Worm (Caenorhabditis elegans) whole organism, L3 larva: ENCODE data around the gene F42H10.3.

Source experiments
- egl-27 ChIP-seq: sonication (generic microtip); optimal IDR thresholded peaks from 4 replicates; lab custom pipeline; 2017; ENCODE audit warnings: missing biosample characterization, missing genetic modification reagents, missing genetic modification characterization
- fos-1 ChIP-seq: fragments of 150-350 bp; optimal IDR thresholded peaks from 2 replicates; lab custom pipeline; 2014; ENCODE audit warnings: missing biosample characterization, missing genetic modification characterization
- pqm-1 ChIP-seq: fragments of 150-350 bp; optimal IDR thresholded peaks from 2 replicates; lab custom pipeline; 2017; ENCODE audit warnings: missing biosample characterization, missing genetic modification characterization, inconsistent platforms

DNA sequence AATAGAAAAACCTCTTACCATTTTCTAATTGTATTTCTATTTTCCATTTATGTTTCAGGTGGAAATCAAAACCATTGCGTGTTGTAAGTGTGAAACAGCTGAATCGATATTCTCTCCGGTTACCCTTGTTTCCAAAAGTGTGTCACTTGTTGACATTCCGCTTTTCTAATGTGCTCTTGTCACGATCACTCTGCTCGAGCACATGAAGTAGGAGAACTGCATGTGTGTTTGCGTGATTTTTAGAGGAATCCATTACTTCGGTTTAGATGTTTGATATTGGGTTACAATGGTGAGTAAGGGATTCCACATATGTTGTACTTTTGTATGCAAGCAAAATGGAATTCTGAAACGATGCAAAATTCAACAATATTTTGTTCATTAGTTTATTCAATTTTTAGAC lies 33.5 kb upstream of the F42H10.3 start:
- TF ChIP-seq fos-1 (tag; lab: Kevin White, UChicago) (no peak), pqm-1 (tag; lab: Kevin White, UChicago) (no peak), egl-27 (tag; lab: Kevin White, UChicago) (no peak)
